Worm (Caenorhabditis elegans): ENCODE measurements around the gene sptf-2.
A peak's percentile ranks its signal among the peaks of the same experiment; 100 is the strongest.

The sptf-2 gene

DNA sequence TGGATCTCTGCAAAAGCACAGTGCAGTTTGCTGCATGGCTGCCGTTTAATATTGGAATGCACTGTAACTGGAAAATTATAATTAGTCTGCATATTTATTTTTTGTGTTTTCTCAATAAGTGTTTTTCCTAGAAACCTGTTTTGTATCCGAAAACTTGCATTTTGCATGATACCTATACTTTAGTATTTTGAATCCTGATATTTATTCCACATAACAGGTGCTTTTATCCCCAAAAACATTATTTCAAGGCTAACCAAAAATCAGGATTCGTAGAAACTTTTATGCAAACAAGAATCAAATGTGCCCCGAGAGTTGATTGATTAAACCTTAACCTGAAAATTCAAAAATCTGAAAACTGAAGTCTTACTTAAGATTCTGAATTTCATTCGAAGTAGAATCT lies 14.7 kb upstream of the sptf-2 start:
- TF ChIP-seq madf-2 (tag; optimal IDR thresholded peaks at IDR 0.05) = no peak
- no peak for TF ChIP-seq K02D7.2 (tag; optimal IDR thresholded peaks at IDR 0.05)
- no peak for TF ChIP-seq ceh-2 (tag; optimal IDR thresholded peaks at IDR 0.05)
- no peak for TF ChIP-seq ceh-30 (tag; optimal IDR thresholded peaks at IDR 0.05)
- TF ChIP-seq pag-3 (tag; optimal IDR thresholded peaks at IDR 0.05; ENCODE audit: borderline replicate concordance) = no peak
- no peak for TF ChIP-seq ama-1 (optimal IDR thresholded peaks at IDR 0.05)
- TF ChIP-seq ceh-22 (tag; optimal IDR thresholded peaks at IDR 0.05) = no peak
- TF ChIP-seq che-1 (tag; optimal IDR thresholded peaks at IDR 0.05) = no peak
- no peak for TF ChIP-seq ceh-19 (GFP tag; optimal IDR thresholded peaks at IDR 0.05)
- no peak for TF ChIP-seq tbx-2 (tag; optimal IDR thresholded peaks at IDR 0.05)
- no peak for TF ChIP-seq fkh-6 (tag; optimal IDR thresholded peaks at IDR 0.05)
- no peak for TF ChIP-seq pat-9 (tag; optimal IDR thresholded peaks at IDR 0.05)
- no peak for TF ChIP-seq pha-4 (tag; optimal IDR thresholded peaks at IDR 0.05)
- TF ChIP-seq ceh-31 (tag; optimal IDR thresholded peaks at IDR 0.05) = no peak
- no peak for TF ChIP-seq unc-55 (GFP tag; optimal IDR thresholded peaks at IDR 0.05)
- TF ChIP-seq ttx-3 (tag; optimal IDR thresholded peaks at IDR 0.05) = no peak

DNA sequence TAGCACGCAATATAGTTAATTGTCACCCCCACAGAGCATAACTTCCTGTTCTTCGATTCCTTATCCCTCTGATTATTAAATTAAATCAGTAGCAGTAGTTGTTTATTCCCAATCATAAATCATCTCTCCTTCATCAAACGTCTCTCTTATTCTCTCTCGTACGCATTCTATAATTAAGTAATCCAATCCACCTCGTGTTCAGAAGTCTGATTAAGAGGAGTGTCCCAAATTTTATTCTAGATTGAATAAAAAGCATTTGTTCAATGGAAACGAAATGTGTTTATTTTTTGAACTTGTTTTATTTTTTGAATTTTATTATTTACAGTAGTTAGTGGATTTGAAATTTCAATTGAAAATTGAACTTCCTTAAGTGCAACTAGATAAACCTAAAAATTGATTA lies 13.9 kb upstream of the sptf-2 start:
- TF ChIP-seq ttx-3 (tag; optimal IDR thresholded peaks at IDR 0.05) = no peak
- no peak for TF ChIP-seq sox-4 (tag; optimal IDR thresholded peaks at IDR 0.05)
- TF ChIP-seq ceh-48 (tag; optimal IDR thresholded peaks at IDR 0.05) = no peak
- TF ChIP-seq Y22D7AL.16 (tag; optimal IDR thresholded peaks at IDR 0.05) = no peak
- TF ChIP-seq unc-42 (tag; optimal IDR thresholded peaks at IDR 0.05) = peak; percentile 53

ce11 chrII:8612470-8612869 lies 12.8 kb upstream of the sptf-2 start, which contains the start of gene T22C8.1:
T22C8.1 (plus strand) TSS chrII:8612770.
- TF ChIP-seq ets-4 (tag; optimal IDR thresholded peaks at IDR 0.05) (no peak), eyg-1 (tag; optimal IDR thresholded peaks at IDR 0.05) (no peak), ceh-24 (tag; optimal IDR thresholded peaks at IDR 0.05) (no peak), ceh-18 (tag; optimal IDR thresholded peaks at IDR 0.05) (no peak), unc-42 (tag; optimal IDR thresholded peaks at IDR 0.05) (no peak), F13H6.1 (tag; optimal IDR thresholded peaks at IDR 0.05) (no peak), dmd-4 (tag; optimal IDR thresholded peaks at IDR 0.05; ENCODE audit: borderline replicate concordance) (no peak), che-1 (tag; optimal IDR thresholded peaks at IDR 0.05) (no peak), ceh-9 (tag; optimal IDR thresholded peaks at IDR 0.05) (no peak), gmeb-2 (tag; optimal IDR thresholded peaks at IDR 0.05) (no peak), hlh-6 (tag; optimal IDR thresholded peaks at IDR 0.05) (no peak)

DNA sequence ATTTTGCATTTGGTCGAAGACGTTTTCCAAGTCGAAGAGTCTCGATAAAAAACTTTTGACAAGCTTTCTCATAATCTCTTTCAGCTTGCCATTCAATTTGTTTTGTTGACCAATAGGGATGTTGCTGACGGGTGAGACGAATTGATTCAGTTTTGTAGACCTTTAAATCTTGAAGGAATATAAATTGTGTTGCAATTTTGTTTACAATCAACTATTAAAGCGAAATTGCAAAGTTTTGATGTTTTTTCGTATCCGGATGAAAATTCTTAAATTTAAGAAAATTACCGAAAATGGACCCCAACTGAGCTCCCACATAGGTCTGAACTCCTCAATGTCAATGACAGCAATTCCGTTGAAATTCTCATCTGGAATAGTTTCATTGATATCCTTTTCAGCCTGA lies 9.1 kb upstream of the sptf-2 start:
- no peak for TF ChIP-seq che-1 (tag; optimal IDR thresholded peaks at IDR 0.05)

ce11 chrII:8617516-8617915 lies 7.7 kb upstream of the sptf-2 start, which contains the start of gene chhy-1:
chhy-1 (minus strand) TSS chrII:8617616.
- TF ChIP-seq fkh-10 (GFP tag; optimal IDR thresholded peaks at IDR 0.05) = no peak
- no peak for TF ChIP-seq che-1 (tag; optimal IDR thresholded peaks at IDR 0.05)
- TF ChIP-seq fkh-6 (tag; optimal IDR thresholded peaks at IDR 0.05) = no peak
- no peak for TF ChIP-seq ceh-22 (tag; optimal IDR thresholded peaks at IDR 0.05)
- no peak for TF ChIP-seq eyg-1 (tag; optimal IDR thresholded peaks at IDR 0.05)
- no peak for TF ChIP-seq elt-2 (tag; optimal IDR thresholded peaks at IDR 0.05)
- TF ChIP-seq pha-2 (tag; optimal IDR thresholded peaks at IDR 0.05) = no peak

ce11 chrII:8621883-8622282 lies 3.4 kb upstream of the sptf-2 start, which contains the start of gene T22C8.3:
T22C8.3 (minus strand) TSS chrII:8621983.
- TF ChIP-seq hlh-13 (GFP tag; optimal IDR thresholded peaks at IDR 0.05) (no peak), ceh-30 (tag; optimal IDR thresholded peaks at IDR 0.05) (no peak), pag-3 (tag; optimal IDR thresholded peaks at IDR 0.05; ENCODE audit: borderline replicate concordance) (no peak), K09A11.1 (tag; optimal IDR thresholded peaks at IDR 0.05; ENCODE audit: insufficient read depth) (no peak), ceh-34 (tag; optimal IDR thresholded peaks at IDR 0.05) (no peak), ets-4 (tag; optimal IDR thresholded peaks at IDR 0.05) (no peak), sox-2 (GFP tag; IDR thresholded peaks at IDR 0.05) (no peak), C08G9.2 (tag; optimal IDR thresholded peaks at IDR 0.05) (no peak), ceh-18 (tag; optimal IDR thresholded peaks at IDR 0.05) (no peak), pha-2 (tag; optimal IDR thresholded peaks at IDR 0.05) (no peak), Y22D7AL.16 (tag; optimal IDR thresholded peaks at IDR 0.05) (no peak), eyg-1 (tag; optimal IDR thresholded peaks at IDR 0.05) (no peak)
